Worm (Caenorhabditis elegans) whole organism, midembryonic: ENCODE measurements around the gene eat-2.

Experiments used
- cog-1 ChIP-seq: sonication (generic microtip); optimal IDR thresholded peaks from 2 replicates; lab custom pipeline; 2016; ENCODE audit warnings: missing genetic modification characterization, missing compliant biosample characterization
- klf-2 ChIP-seq: fragments of 200-800 bp; sonication (Bioruptor generic); conservative IDR thresholded peaks from 2 replicates; pipeline ENCODE4 v1.3.6; 2022; ENCODE audit warnings: missing genetic modification reagents, missing genetic modification characterization, missing compliant biosample characterization

DNA sequence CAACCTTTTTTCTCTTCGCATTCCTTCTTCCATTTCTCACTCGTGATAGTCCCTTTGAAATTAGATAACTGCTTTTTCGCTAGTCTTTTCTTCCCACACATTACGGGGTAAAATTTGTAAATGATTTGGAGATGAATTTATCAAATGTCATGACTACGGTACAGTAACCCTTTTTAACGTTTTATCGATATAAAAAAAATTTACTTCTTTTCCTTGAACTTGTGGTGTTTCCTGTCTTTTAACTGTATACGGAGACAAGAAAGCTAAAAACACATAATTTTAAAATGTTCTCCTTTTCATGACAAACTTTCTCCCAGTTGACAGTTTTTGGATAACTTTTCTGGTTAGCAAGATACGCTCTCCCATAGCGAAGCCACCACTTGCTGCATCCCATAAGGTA is 21.4 kb downstream of the eat-2 start, which contains the start of gene W03H9.1:
- TF ChIP-seq cog-1 (tag; lab: Kevin White, UChicago) (no peak), klf-2 (GFP tag; lab: Robert Waterston, UW) (no peak)
